Worm (Caenorhabditis elegans) whole organism, late embryonic: ENCODE data around the gene scav-5.

Experiments
- C08G9.2 ChIP-seq: sonication (generic microtip); optimal IDR thresholded peaks from 2 replicates; lab custom pipeline; 2016; ENCODE audit warnings: mild to moderate bottlenecking, missing genetic modification characterization, moderate library complexity, missing compliant biosample characterization
- C38D4.7 ChIP-seq: fragments of 200-800 bp; sonication (Bioruptor generic); optimal IDR thresholded peaks from 2 replicates; lab custom pipeline; 2018; ENCODE audit warnings: mild to moderate bottlenecking, missing genetic modification characterization, moderate library complexity, missing compliant biosample characterization
- F13H6.1 ChIP-seq: sonication (generic microtip); optimal IDR thresholded peaks from 2 replicates; lab custom pipeline; 2016; ENCODE audit warnings: missing genetic modification characterization, missing compliant biosample characterization
- K02D7.2 ChIP-seq: sonication (generic microtip); optimal IDR thresholded peaks from 2 replicates; lab custom pipeline; 2017; ENCODE audit warnings: mild to moderate bottlenecking, missing genetic modification characterization, missing compliant biosample characterization
- K09A11.1 ChIP-seq: sonication (generic microtip); optimal IDR thresholded peaks from 2 replicates; lab custom pipeline; 2017; ENCODE audit warnings: antibody characterized with exemption, mild to moderate bottlenecking, missing genetic modification characterization, missing compliant biosample characterization; ENCODE audit not compliant: insufficient read depth
- ceh-14 ChIP-seq: sonication (generic microtip); optimal IDR thresholded peaks from 2 replicates; lab custom pipeline; 2016; ENCODE audit warnings: missing genotype, missing genetic modification characterization, missing compliant biosample characterization
- ceh-2 ChIP-seq: sonication (generic microtip); optimal IDR thresholded peaks from 2 replicates; lab custom pipeline; 2016; ENCODE audit warnings: missing genotype, missing genetic modification characterization, missing compliant biosample characterization
- ceh-22 ChIP-seq: sonication (generic microtip); optimal IDR thresholded peaks from 2 replicates; lab custom pipeline; 2017; ENCODE audit warnings: missing biosample characterization, missing genetic modification characterization
- ceh-30 ChIP-seq: fragments of 150-350 bp; optimal IDR thresholded peaks from 2 replicates; lab custom pipeline; 2014; ENCODE audit warnings: missing biosample characterization, missing genetic modification characterization
- ceh-31 ChIP-seq: sonication (generic microtip); optimal IDR thresholded peaks from 2 replicates; lab custom pipeline; 2016; ENCODE audit warnings: missing genetic modification characterization, missing compliant biosample characterization
- ceh-48 ChIP-seq: sonication (generic microtip); optimal IDR thresholded peaks from 2 replicates; lab custom pipeline; 2016; ENCODE audit warnings: missing genetic modification characterization, inconsistent platforms, missing compliant biosample characterization
- ceh-6 ChIP-seq: fragments of 200-800 bp; sonication (Bioruptor generic); optimal IDR thresholded peaks from 2 replicates; lab custom pipeline; 2018; ENCODE audit warnings: mild to moderate bottlenecking, missing genetic modification characterization, missing compliant biosample characterization
- che-1 ChIP-seq: sonication (generic microtip); optimal IDR thresholded peaks from 2 replicates; lab custom pipeline; 2016; ENCODE audit warnings: mild to moderate bottlenecking, missing genetic modification characterization, missing compliant biosample characterization
- dve-1 ChIP-seq: sonication (generic microtip); optimal IDR thresholded peaks from 2 replicates; lab custom pipeline; 2017; ENCODE audit warnings: antibody characterized with exemption, mild to moderate bottlenecking, missing genetic modification characterization, missing compliant biosample characterization
- eyg-1 ChIP-seq: sonication (generic microtip); optimal IDR thresholded peaks from 2 replicates; lab custom pipeline; 2016; ENCODE audit warnings: missing genotype, missing genetic modification characterization, missing compliant biosample characterization
- fax-1 ChIP-seq: sonication (generic microtip); optimal IDR thresholded peaks from 2 replicates; lab custom pipeline; 2016; ENCODE audit warnings: missing genotype, missing genetic modification characterization, missing compliant biosample characterization
- fkh-10 ChIP-seq: fragments of 150-350 bp; optimal IDR thresholded peaks from 2 replicates; lab custom pipeline; 2014; ENCODE audit warnings: missing biosample characterization, missing genetic modification reagents, missing genetic modification characterization
- fkh-6 ChIP-seq: sonication (generic microtip); optimal IDR thresholded peaks from 2 replicates; lab custom pipeline; 2016; ENCODE audit warnings: missing genetic modification characterization, missing compliant biosample characterization
- gmeb-2 ChIP-seq: sonication (generic microtip); optimal IDR thresholded peaks from 2 replicates; lab custom pipeline; 2016; ENCODE audit warnings: missing genetic modification characterization, inconsistent platforms, missing compliant biosample characterization
- hlh-13 ChIP-seq: fragments of 200-800 bp; sonication (Bioruptor generic); optimal IDR thresholded peaks from 2 replicates; lab custom pipeline; 2018; ENCODE audit warnings: mild to moderate bottlenecking, missing genetic modification characterization, missing compliant biosample characterization
- hlh-8 ChIP-seq: sonication (generic microtip); optimal IDR thresholded peaks from 2 replicates; lab custom pipeline; 2016; ENCODE audit warnings: missing genotype, missing genetic modification characterization, missing compliant biosample characterization
- lim-6 ChIP-seq: sonication (generic microtip); optimal IDR thresholded peaks from 2 replicates; lab custom pipeline; 2016; ENCODE audit warnings: missing genetic modification characterization, missing compliant biosample characterization
- madf-2 ChIP-seq: sonication (generic microtip); optimal IDR thresholded peaks from 2 replicates; lab custom pipeline; 2017; ENCODE audit warnings: missing genetic modification characterization, missing compliant biosample characterization
- mec-3 ChIP-seq: sonication (generic microtip); optimal IDR thresholded peaks from 2 replicates; lab custom pipeline; 2016; ENCODE audit warnings: borderline replicate concordance, missing genetic modification characterization, missing compliant biosample characterization
- nfya-1 ChIP-seq: sonication (generic microtip); optimal IDR thresholded peaks from 2 replicates; lab custom pipeline; 2017; ENCODE audit warnings: missing genetic modification characterization, mild to moderate bottlenecking, missing compliant biosample characterization, antibody characterized with exemption, moderate library complexity
- nhr-11 ChIP-seq: fragments of 150-350 bp; optimal IDR thresholded peaks from 2 replicates; lab custom pipeline; 2014; ENCODE audit warnings: missing biosample characterization, missing genetic modification characterization
- odd-2 ChIP-seq: sonication (generic microtip); optimal IDR thresholded peaks from 2 replicates; lab custom pipeline; 2017; ENCODE audit warnings: antibody characterized with exemption, mild to moderate bottlenecking, missing genetic modification characterization, missing compliant biosample characterization
- pag-3 ChIP-seq: sonication (generic microtip); optimal IDR thresholded peaks from 2 replicates; lab custom pipeline; 2016; ENCODE audit warnings: missing compliant biosample characterization, missing genetic modification characterization, borderline replicate concordance
- pax-1 ChIP-seq: fragments of 150-350 bp; optimal IDR thresholded peaks from 2 replicates; lab custom pipeline; 2014; ENCODE audit warnings: missing biosample characterization, missing genetic modification characterization
- pha-4 ChIP-seq: fragments of 150-350 bp; optimal IDR thresholded peaks from 2 replicates; lab custom pipeline; 2018; ENCODE audit warnings: missing biosample characterization, missing genetic modification reagents, missing genetic modification characterization
- pros-1 ChIP-seq: fragments of 150-350 bp; optimal IDR thresholded peaks from 2 replicates; lab custom pipeline; 2014; ENCODE audit warnings: missing biosample characterization, missing genetic modification reagents, missing genetic modification characterization
- rnt-1 ChIP-seq: sonication (generic microtip); optimal IDR thresholded peaks from 2 replicates; lab custom pipeline; 2016; ENCODE audit warnings: missing genetic modification characterization, missing compliant biosample characterization
- sox-2 ChIP-seq: fragments of 200-800 bp; sonication (Bioruptor generic); IDR thresholded peaks from 2 replicates; pipeline ENCODE4 v1.3.6; 2022; ENCODE audit warnings: missing genetic modification reagents, missing genetic modification characterization, missing compliant biosample characterization
- syd-9 ChIP-seq: sonication (generic microtip); optimal IDR thresholded peaks from 2 replicates; lab custom pipeline; 2016; ENCODE audit warnings: mild to moderate bottlenecking, missing genetic modification characterization, moderate library complexity, missing compliant biosample characterization
- tbx-2 ChIP-seq: sonication (generic microtip); optimal IDR thresholded peaks from 2 replicates; lab custom pipeline; 2016; ENCODE audit warnings: missing genetic modification characterization, missing compliant biosample characterization
- tbx-7 ChIP-seq: sonication (generic microtip); optimal IDR thresholded peaks from 2 replicates; lab custom pipeline; 2016; ENCODE audit warnings: missing genotype, missing genetic modification characterization, missing compliant biosample characterization
- ttx-3 ChIP-seq: sonication (generic microtip); optimal IDR thresholded peaks from 2 replicates; lab custom pipeline; 2016; ENCODE audit warnings: missing genetic modification reagents, missing genetic modification characterization, missing compliant biosample characterization
- unc-3 ChIP-seq, 2 experiments: fragments of 200-800 bp in 1 of 2; sonication (Bioruptor generic) in 1 of 2; sonication (generic microtip) in 1 of 2; conservative IDR thresholded peaks in 1 of 2; optimal IDR thresholded peaks in 1 of 2; 2 replicates each; pipeline versions ENCODE4 v1.3.6 to Lab custom; 2016 to 2022; ENCODE audit warnings: missing compliant biosample characterization in 2 of 2, missing genetic modification characterization in 2 of 2, missing genetic modification reagents in 1 of 2
- unc-42 ChIP-seq: sonication (generic microtip); optimal IDR thresholded peaks from 2 replicates; lab custom pipeline; 2016; ENCODE audit warnings: missing genotype, missing genetic modification characterization, missing compliant biosample characterization
- unc-55 ChIP-seq: sonication (generic microtip); optimal IDR thresholded peaks from 2 replicates; lab custom pipeline; 2017; ENCODE audit warnings: missing biosample characterization, missing genetic modification reagents, missing genetic modification characterization
- ztf-16 ChIP-seq: sonication (generic microtip); optimal IDR thresholded peaks from 2 replicates; lab custom pipeline; 2017; ENCODE audit warnings: missing genetic modification characterization, missing compliant biosample characterization

scav-5 gene

DNA sequence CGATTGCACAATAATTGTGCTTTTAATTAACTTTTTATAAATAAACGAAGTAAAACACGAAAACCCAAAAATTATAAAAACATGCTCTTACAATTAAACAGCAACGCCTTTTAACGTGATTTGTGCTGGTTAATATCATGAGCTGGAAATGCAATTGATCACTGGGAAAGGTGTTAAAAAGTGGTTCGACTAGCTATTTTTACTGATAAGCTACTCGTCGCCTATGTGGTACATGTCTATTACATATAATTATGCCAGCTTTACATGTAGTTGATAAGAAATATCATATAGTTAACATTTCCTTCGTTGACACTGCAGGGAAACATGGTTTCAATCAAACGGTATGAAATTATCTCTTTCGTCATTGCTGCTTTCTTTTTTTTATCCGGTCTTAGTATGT lies at the start of gene scav-5:
TSS of gene scav-5 (plus strand) at position 297 of the 400 bp plus-strand sequence.
- no peak for TF ChIP-seq unc-3 (GFP tag; conservative IDR thresholded peaks at IDR 0.05; lab: Robert Waterston, UW)
- no peak for TF ChIP-seq unc-3 (tag; optimal IDR thresholded peaks at IDR 0.05; lab: Kevin White, UChicago)
- TF ChIP-seq pax-1 (tag; lab: Kevin White, UChicago), result no peak
- no peak for TF ChIP-seq nfya-1 (tag; lab: Kevin White, UChicago)
- no peak for TF ChIP-seq ceh-6 (GFP tag; lab: Kevin White, UChicago)
- no peak for TF ChIP-seq ceh-48 (tag; lab: Kevin White, UChicago)
- no peak for TF ChIP-seq pag-3 (tag; lab: Kevin White, UChicago)
- no peak for TF ChIP-seq ceh-31 (tag; lab: Kevin White, UChicago)
- TF ChIP-seq rnt-1 (tag; lab: Kevin White, UChicago), result no peak
- TF ChIP-seq K02D7.2 (tag; lab: Kevin White, UChicago), result no peak
- TF ChIP-seq K09A11.1 (tag; lab: Kevin White, UChicago), result no peak
- TF ChIP-seq hlh-13 (GFP tag; lab: Kevin White, UChicago), result no peak
- no peak for TF ChIP-seq dve-1 (tag; lab: Kevin White, UChicago)
- no peak for TF ChIP-seq syd-9 (tag; lab: Kevin White, UChicago)
- no peak for TF ChIP-seq pros-1 (tag; lab: Kevin White, UChicago)
- TF ChIP-seq ceh-30 (tag; lab: Kevin White, UChicago), result no peak
- TF ChIP-seq sox-2 (GFP tag; lab: Robert Waterston, UW), result no peak
- TF ChIP-seq fkh-10 (GFP tag; lab: Kevin White, UChicago), result no peak
- no peak for TF ChIP-seq odd-2

DNA sequence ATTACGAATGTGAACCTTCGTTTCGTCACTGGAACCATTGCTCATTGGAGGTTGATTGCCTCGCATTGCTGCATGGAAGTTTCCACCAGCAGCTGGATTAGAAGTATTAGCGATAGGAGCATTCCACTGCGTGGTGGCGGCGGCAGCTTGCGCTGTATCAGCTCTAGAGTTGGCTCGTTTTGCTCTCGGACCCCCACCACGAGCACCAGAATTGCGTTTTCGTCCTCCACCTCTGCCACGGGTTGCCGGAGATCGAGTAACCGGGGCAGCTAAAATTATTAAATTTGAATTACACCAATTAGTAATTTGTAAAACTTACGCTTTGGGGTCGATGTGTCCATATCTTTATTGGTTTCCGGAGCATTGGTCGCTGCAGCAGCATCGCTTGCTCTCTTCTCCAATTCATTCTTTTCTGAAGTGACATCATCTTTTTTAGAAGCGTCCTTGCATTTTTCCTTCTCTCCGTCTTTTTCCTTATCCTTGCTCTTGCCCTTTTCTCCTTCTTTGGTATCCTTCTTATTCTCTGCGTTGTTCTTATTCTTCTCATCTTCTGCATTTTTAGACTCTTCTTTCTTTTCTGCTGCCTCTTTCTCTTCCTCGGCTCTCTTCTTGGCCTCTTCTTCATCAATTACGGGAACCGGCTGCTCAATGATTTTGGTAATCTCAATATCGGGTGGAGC lies 43.9 kb upstream of the scav-5 start:
- TF ChIP-seq sox-2 (GFP tag; lab: Robert Waterston, UW) (no peak), eyg-1 (tag; lab: Kevin White, UChicago) (no peak), fkh-6 (tag; lab: Kevin White, UChicago) (no peak), fkh-10 (GFP tag; lab: Kevin White, UChicago) (no peak), ceh-31 (tag; lab: Kevin White, UChicago) (peak; percentile 55), tbx-7 (tag; lab: Kevin White, UChicago) (no peak), C08G9.2 (tag; lab: Kevin White, UChicago) (no peak), ceh-30 (tag; lab: Kevin White, UChicago) (no peak), odd-2 (no peak), unc-42 (tag; lab: Kevin White, UChicago) (peak; percentile 52)

DNA sequence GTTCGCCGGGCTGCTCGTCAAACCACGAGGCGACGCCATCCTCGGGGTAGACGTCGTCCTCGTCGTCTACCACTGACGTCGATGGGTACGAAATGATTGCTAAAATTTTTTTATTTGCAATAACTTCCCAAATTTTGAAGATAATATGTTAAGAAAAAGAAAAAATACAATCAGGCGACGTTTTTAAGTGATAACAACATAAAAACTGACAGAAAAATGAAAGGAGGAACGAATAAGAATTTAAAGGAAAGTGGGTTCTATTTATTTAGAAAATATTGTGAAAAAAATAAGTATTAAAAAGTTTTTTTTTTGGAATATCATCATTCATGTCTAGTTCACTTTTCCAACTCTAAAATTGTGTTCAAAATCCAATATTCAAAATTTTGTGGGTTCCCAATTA lies 36.0 kb upstream of the scav-5 start, which contains the start of gene dpy-22:
TSS of gene dpy-22 (minus strand) at position 101 of the 400 bp plus-strand sequence.
- no peak for TF ChIP-seq unc-55

DNA sequence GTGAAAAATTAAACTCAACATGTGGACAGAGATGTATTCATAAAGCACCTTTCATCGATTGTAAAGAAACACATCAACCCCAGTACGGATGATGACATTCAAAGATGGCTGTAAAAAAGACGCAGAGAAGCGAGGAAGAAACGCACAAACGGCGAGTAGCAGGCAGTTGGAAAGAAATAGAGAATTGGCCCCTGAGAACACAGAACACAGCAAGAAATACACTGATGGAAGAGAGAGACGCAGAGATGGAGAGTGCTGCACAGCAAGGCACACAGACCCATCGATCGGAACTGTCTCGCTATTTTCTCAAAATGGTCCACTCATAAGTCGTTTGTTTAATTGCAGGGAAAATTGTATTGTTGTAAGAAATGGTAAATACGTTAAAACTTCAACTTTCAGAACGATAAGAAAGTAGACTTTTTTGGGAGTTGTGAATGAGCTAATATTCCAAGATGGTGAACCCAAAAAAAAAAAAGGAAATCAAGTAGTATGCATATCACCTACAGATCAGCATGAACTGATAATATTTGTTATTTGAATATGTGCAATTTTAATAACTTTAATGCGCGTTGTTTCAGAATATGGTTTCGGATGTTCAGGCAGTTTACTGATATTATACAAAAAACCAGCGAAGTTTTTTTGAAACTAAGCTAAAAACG lies 35.4 kb upstream of the scav-5 start:
- no peak for TF ChIP-seq ttx-3 (tag; lab: Kevin White, UChicago)
- no peak for TF ChIP-seq ceh-14 (tag; lab: Kevin White, UChicago)
- no peak for TF ChIP-seq madf-2 (tag; lab: Kevin White, UChicago)
- no peak for TF ChIP-seq mec-3 (tag; lab: Kevin White, UChicago)
- no peak for TF ChIP-seq fax-1 (tag; lab: Kevin White, UChicago)
- TF ChIP-seq tbx-2 (tag; lab: Kevin White, UChicago), result peak; percentile 55
- no peak for TF ChIP-seq eyg-1 (tag; lab: Kevin White, UChicago)
- no peak for TF ChIP-seq ceh-30 (tag; lab: Kevin White, UChicago)
- no peak for TF ChIP-seq K02D7.2 (tag; lab: Kevin White, UChicago)
- TF ChIP-seq pha-4 (tag; lab: Kevin White, UChicago), result no peak
- TF ChIP-seq fkh-6 (tag; lab: Kevin White, UChicago), result peak; percentile 21
- no peak for TF ChIP-seq C38D4.7
- no peak for TF ChIP-seq pag-3 (tag; lab: Kevin White, UChicago)
- TF ChIP-seq ceh-22 (tag; lab: Kevin White, UChicago), result no peak
- TF ChIP-seq hlh-8 (tag; lab: Kevin White, UChicago), result no peak
- TF ChIP-seq ceh-31 (tag; lab: Kevin White, UChicago), result peak; percentile 59
- TF ChIP-seq ceh-2 (tag; lab: Kevin White, UChicago), result peak; percentile 17
- no peak for TF ChIP-seq F13H6.1 (tag; lab: Kevin White, UChicago)
- TF ChIP-seq ztf-16 (tag; lab: Kevin White, UChicago), result no peak
- TF ChIP-seq syd-9 (tag; lab: Kevin White, UChicago), result no peak
- no peak for TF ChIP-seq gmeb-2 (tag; lab: Kevin White, UChicago)
- TF ChIP-seq che-1 (tag; lab: Kevin White, UChicago), result no peak
- peak; percentile 3 for TF ChIP-seq unc-55
- TF ChIP-seq nfya-1 (tag; lab: Kevin White, UChicago), result peak; percentile 65
- no peak for TF ChIP-seq lim-6 (tag; lab: Kevin White, UChicago)
- no peak for TF ChIP-seq hlh-13 (GFP tag; lab: Kevin White, UChicago)
- no peak for TF ChIP-seq nhr-11 (tag; lab: Kevin White, UChicago)
